Fruit fly (Drosophila melanogaster) whole organism, adult: Measurements from ENCODE around the gene eys.

Experiments
- CG7101 ChIP-seq: fragments of 200-800 bp; sonication (Bioruptor generic); optimal IDR thresholded peaks from 2 replicates; lab custom pipeline; 2018; ENCODE audit warnings: missing biosample characterization, mild to moderate bottlenecking, missing genetic modification characterization, moderate library complexity
- Clk ChIP-seq: fragments of 200-800 bp; sonication (Bioruptor generic); optimal IDR thresholded peaks from 2 replicates; lab custom pipeline; 2017; ENCODE audit warnings: missing biosample characterization, missing genetic modification characterization
- cnc ChIP-seq, 2 experiments: fragments of >200 bp; optimal IDR thresholded peaks; 2 replicates each; lab custom pipeline; 2017
- ovo ChIP-seq: fragments of 200-800 bp; sonication (Bioruptor generic); optimal IDR thresholded peaks from 2 replicates; lab custom pipeline; 2016; ENCODE audit warnings: missing biosample characterization, missing genetic modification characterization

- TF ChIP-seq ovo (GFP tag; lab: Kevin White, UChicago) (no peak), CG7101 (tag; lab: Kevin White, UChicago) (no peak), Clk (no peak), cnc (optimal IDR thresholded peaks at IDR 0.05; lab: Kevin White, UChicago) (no peak)
Measured at dm6 chr2L:2314165-2314564, 2.7 kb downstream of the eys start.
